Fruit fly (Drosophila melanogaster): Measurements from ENCODE around the gene CG7990.
A peak's percentile ranks its signal among the peaks of the same experiment; 100 is the strongest.

Gene CG7990

dm6 chrX:19174092-19174491 lies 27.7 kb downstream of the CG7990 start (continued):
- no peak for TF ChIP-seq HmgZ (tag; optimal IDR thresholded peaks at IDR 0.05)
- TF ChIP-seq CG34376 (GFP tag; optimal IDR thresholded peaks at IDR 0.05): no peak
- TF ChIP-seq her (GFP tag; optimal IDR thresholded peaks at IDR 0.05): no peak
- TF ChIP-seq gem (tag; optimal IDR thresholded peaks at IDR 0.05): peak; percentile 54
- TF ChIP-seq org-1 (GFP tag; optimal IDR thresholded peaks at IDR 0.05): no peak
- TF ChIP-seq luna (GFP tag; optimal IDR thresholded peaks at IDR 0.05): no peak
- TF ChIP-seq CG14014 (GFP tag; IDR thresholded peaks at IDR 0.05): 0 out of 2 replicates have a peak, but pooled peaks have one; percentile 17
- no peak for TF ChIP-seq hbn (GFP tag; IDR thresholded peaks at IDR 0.05; ENCODE audit: partially characterized antibody)
- no peak for TF ChIP-seq Hr78 (GFP tag; optimal IDR thresholded peaks at IDR 0.05)
- no peak for TF ChIP-seq tll (GFP tag; optimal IDR thresholded peaks at IDR 0.05)
- TF ChIP-seq CG31365 (tag; optimal IDR thresholded peaks at IDR 0.05): no peak
- peak; percentile 49 for TF ChIP-seq CoRest (tag; optimal IDR thresholded peaks at IDR 0.05)
- TF ChIP-seq disco-r (GFP tag; optimal IDR thresholded peaks at IDR 0.05): no peak
- no peak for TF ChIP-seq onecut (GFP tag; IDR thresholded peaks at IDR 0.05)
- no peak for TF ChIP-seq Adf1 (GFP tag; IDR thresholded peaks at IDR 0.05)
- TF ChIP-seq CG8290 (GFP tag; optimal IDR thresholded peaks at IDR 0.05): no peak
- TF ChIP-seq CG8290 (tag; optimal IDR thresholded peaks at IDR 0.05): no peak
- no peak for TF ChIP-seq CG15011 (GFP tag; optimal IDR thresholded peaks at IDR 0.05)
- TF ChIP-seq D19A (tag; optimal IDR thresholded peaks at IDR 0.05): no peak
- no peak for TF ChIP-seq CG10654 (GFP tag; optimal IDR thresholded peaks at IDR 0.05)
- TF ChIP-seq pita (GFP tag; optimal IDR thresholded peaks at IDR 0.05): no peak
- TF ChIP-seq Atf6 (GFP tag; IDR thresholded peaks at IDR 0.05): no peak
- peak; percentile 8; the same call in 1 of the 2 replicates for TF ChIP-seq CG10366 (GFP tag; IDR thresholded peaks at IDR 0.05)
- TF ChIP-seq CG6683 (GFP tag; optimal IDR thresholded peaks at IDR 0.05): no peak
- TF ChIP-seq CG10274 (GFP tag; optimal IDR thresholded peaks at IDR 0.05): no peak
- no peak for TF ChIP-seq ase (GFP tag; IDR thresholded peaks at IDR 0.05)
- TF ChIP-seq CG9817 (tag; optimal IDR thresholded peaks at IDR 0.05): peak; percentile 4
- no peak for TF ChIP-seq CG3847 (GFP tag; IDR thresholded peaks at IDR 0.05)
- TF ChIP-seq stwl (tag; optimal IDR thresholded peaks at IDR 0.05): no peak
- TF ChIP-seq Nf-YA (GFP tag; IDR thresholded peaks at IDR 0.05): no peak
- TF ChIP-seq TFAM (GFP tag; optimal IDR thresholded peaks at IDR 0.05): no peak
- TF ChIP-seq peb (GFP tag; IDR thresholded peaks at IDR 0.05): no peak
- TF ChIP-seq CG1024 (GFP tag; IDR thresholded peaks at IDR 0.05): no peak
- TF ChIP-seq salm (tag; optimal IDR thresholded peaks at IDR 0.05): no peak
- TF ChIP-seq Sox102F (GFP tag; optimal IDR thresholded peaks at IDR 0.05): peak; percentile 11
- no peak for TF ChIP-seq CG11723 (GFP tag; optimal IDR thresholded peaks at IDR 0.05)
- TF ChIP-seq dmrt11E (tag; optimal IDR thresholded peaks at IDR 0.05): no peak
- TF ChIP-seq Xbp1 (GFP tag; optimal IDR thresholded peaks at IDR 0.05): no peak
- TF ChIP-seq CG30020 (tag; optimal IDR thresholded peaks at IDR 0.05): no peak
- no peak for TF ChIP-seq ci (GFP tag; IDR thresholded peaks at IDR 0.05)
- TF ChIP-seq cad (GFP tag; optimal IDR thresholded peaks at IDR 0.05): no peak
- TF ChIP-seq CG32532 (GFP tag; IDR thresholded peaks at IDR 0.05): peak; percentile 7; the same call in 1 of the 2 replicates
- TF ChIP-seq stc (GFP tag; IDR thresholded peaks at IDR 0.05): no peak
- TF ChIP-seq D19B (GFP tag; optimal IDR thresholded peaks at IDR 0.05): peak; percentile 76
- TF ChIP-seq CG1602 (GFP tag; optimal IDR thresholded peaks at IDR 0.05): no peak
- TF ChIP-seq oc (tag; optimal IDR thresholded peaks at IDR 0.05): no peak
- no peak for TF ChIP-seq CG13287 (GFP tag; IDR thresholded peaks at IDR 0.05; ENCODE audit: partially characterized antibody)
- TF ChIP-seq lilli (GFP tag; optimal IDR thresholded peaks at IDR 0.05): peak; percentile 12
- no peak for TF ChIP-seq CG16863 (GFP tag; optimal IDR thresholded peaks at IDR 0.05)
- peak; percentile 22 for TF ChIP-seq CG15269 (tag; optimal IDR thresholded peaks at IDR 0.05)
- no peak for TF ChIP-seq pan (optimal IDR thresholded peaks at IDR 0.05)
- no peak for TF ChIP-seq pan (GFP tag; optimal IDR thresholded peaks at IDR 0.05 in 1 of 2, IDR thresholded peaks at IDR 0.05 in 1 of 2)

Measured in whole organism, embryonic.